Worm (Caenorhabditis elegans) whole organism, L3 larva: Measurements from ENCODE around the gene acr-12.

Experiments used
- aly-2 ChIP-seq: fragments of 150-350 bp; optimal IDR thresholded peaks from 2 replicates; lab custom pipeline; 2014; ENCODE audit warnings: missing biosample characterization, missing genetic modification characterization
- ama-1 ChIP-seq: fragments of 150-350 bp; optimal IDR thresholded peaks from 2 replicates; lab custom pipeline; 2018
- ceh-28 ChIP-seq: fragments of 150-350 bp; optimal IDR thresholded peaks from 2 replicates; lab custom pipeline; 2014; ENCODE audit warnings: missing biosample characterization, missing genetic modification reagents, missing genetic modification characterization
- ceh-82 ChIP-seq: fragments of 150-350 bp; optimal IDR thresholded peaks from 2 replicates; lab custom pipeline; 2014; ENCODE audit warnings: missing biosample characterization, missing genetic modification characterization
- ceh-9 ChIP-seq: sonication (generic microtip); optimal IDR thresholded peaks from 2 replicates; lab custom pipeline; 2018; ENCODE audit warnings: missing biosample characterization, missing genetic modification characterization
- daf-12 ChIP-seq: fragments of 150-350 bp; optimal IDR thresholded peaks from 2 replicates; lab custom pipeline; 2014; ENCODE audit warnings: missing biosample characterization, missing genetic modification reagents, missing genetic modification characterization
- egl-27 ChIP-seq: sonication (generic microtip); optimal IDR thresholded peaks from 4 replicates; lab custom pipeline; 2017; ENCODE audit warnings: missing biosample characterization, missing genetic modification reagents, missing genetic modification characterization
- egl-5 ChIP-seq: fragments of 150-350 bp; optimal IDR thresholded peaks from 2 replicates; lab custom pipeline; 2017; ENCODE audit warnings: missing biosample characterization, missing genetic modification reagents, missing genetic modification characterization, inconsistent platforms
- elt-1 ChIP-seq: fragments of 150-350 bp; optimal IDR thresholded peaks from 2 replicates; lab custom pipeline; 2014; ENCODE audit warnings: missing biosample characterization, missing genetic modification characterization
- elt-2 ChIP-seq: sonication (generic microtip); optimal IDR thresholded peaks from 2 replicates; lab custom pipeline; 2016; ENCODE audit warnings: missing genetic modification reagents, mild to moderate bottlenecking, missing genetic modification characterization, missing compliant biosample characterization
- elt-3 ChIP-seq, 3 experiments: fragments of 150-350 bp in 1 of 3; sonication (generic microtip) in 2 of 3; optimal IDR thresholded peaks; 2 replicates in 2 of 3; 4 replicates in 1 of 3; lab custom pipeline; 2014 to 2017; ENCODE audit warnings: missing biosample characterization in 3 of 3, missing genetic modification characterization in 3 of 3
- eor-1 ChIP-seq, 2 experiments: fragments of 150-350 bp; optimal IDR thresholded peaks; 2 replicates each; lab custom pipeline; 2014 to 2018; ENCODE audit warnings: missing biosample characterization in 2 of 2, missing genetic modification characterization in 2 of 2
- fkh-10 ChIP-seq: sonication (generic microtip); optimal IDR thresholded peaks from 2 replicates; lab custom pipeline; 2017; ENCODE audit warnings: missing biosample characterization, missing genetic modification reagents, missing genetic modification characterization
- fkh-2 ChIP-seq: fragments of 150-350 bp; optimal IDR thresholded peaks from 2 replicates; lab custom pipeline; 2014; ENCODE audit warnings: missing biosample characterization, missing genetic modification reagents, missing genetic modification characterization
- fos-1 ChIP-seq: fragments of 150-350 bp; optimal IDR thresholded peaks from 2 replicates; lab custom pipeline; 2014; ENCODE audit warnings: missing biosample characterization, missing genetic modification characterization
- hmg-11 ChIP-seq: sonication (generic microtip); optimal IDR thresholded peaks from 2 replicates; lab custom pipeline; 2016; ENCODE audit warnings: missing genetic modification characterization, missing compliant biosample characterization
- jun-1 ChIP-seq: fragments of 150-350 bp; optimal IDR thresholded peaks from 2 replicates; lab custom pipeline; 2014; ENCODE audit warnings: missing biosample characterization, missing genetic modification reagents, missing genetic modification characterization
- lin-15B ChIP-seq: fragments of 150-350 bp; optimal IDR thresholded peaks from 2 replicates; lab custom pipeline; 2014; ENCODE audit warnings: missing biosample characterization, missing genetic modification characterization
- mdl-1 ChIP-seq: fragments of 150-350 bp; optimal IDR thresholded peaks from 2 replicates; lab custom pipeline; 2014; ENCODE audit warnings: missing biosample characterization, missing genetic modification characterization
- mml-1 ChIP-seq: fragments of 150-350 bp; sonication (generic microtip); optimal IDR thresholded peaks from 3 replicates; lab custom pipeline; 2014; ENCODE audit warnings: missing biosample characterization, missing genetic modification characterization
- nfya-1 ChIP-seq: sonication (generic microtip); optimal IDR thresholded peaks from 2 replicates; lab custom pipeline; 2017; ENCODE audit warnings: missing genetic modification characterization, mild to moderate bottlenecking, missing compliant biosample characterization, antibody characterized with exemption, moderate library complexity; ENCODE audit not compliant: insufficient read depth
- nhr-11 ChIP-seq: fragments of 150-350 bp; optimal IDR thresholded peaks from 2 replicates; lab custom pipeline; 2014; ENCODE audit warnings: missing biosample characterization, missing genetic modification characterization
- nhr-12 ChIP-seq: fragments of 150-350 bp; optimal IDR thresholded peaks from 2 replicates; lab custom pipeline; 2014; ENCODE audit warnings: missing biosample characterization, missing genetic modification characterization
- nhr-23 ChIP-seq: fragments of 150-350 bp; optimal IDR thresholded peaks from 2 replicates; lab custom pipeline; 2014; ENCODE audit warnings: missing biosample characterization, missing genetic modification reagents, missing genetic modification characterization
- nhr-237 ChIP-seq: fragments of 150-350 bp; optimal IDR thresholded peaks from 2 replicates; lab custom pipeline; 2014; ENCODE audit warnings: missing biosample characterization, missing genetic modification characterization
- nhr-25 ChIP-seq: sonication (generic microtip); optimal IDR thresholded peaks from 2 replicates; lab custom pipeline; 2017; ENCODE audit warnings: missing biosample characterization, missing genetic modification characterization
- nhr-43 ChIP-seq: sonication (generic microtip); optimal IDR thresholded peaks from 2 replicates; lab custom pipeline; 2016; ENCODE audit warnings: mild to moderate bottlenecking, missing genetic modification characterization, missing compliant biosample characterization; ENCODE audit not compliant: poor library complexity, severe bottlenecking
- nhr-77 ChIP-seq: fragments of 150-350 bp; optimal IDR thresholded peaks from 2 replicates; lab custom pipeline; 2014; ENCODE audit warnings: missing biosample characterization, missing genetic modification characterization
- pha-4 ChIP-seq: fragments of 150-350 bp; optimal IDR thresholded peaks from 2 replicates; lab custom pipeline; 2014; ENCODE audit warnings: missing biosample characterization, missing genetic modification reagents, missing genetic modification characterization
- pqm-1 ChIP-seq: fragments of 150-350 bp; optimal IDR thresholded peaks from 2 replicates; lab custom pipeline; 2017; ENCODE audit warnings: missing biosample characterization, missing genetic modification characterization, inconsistent platforms
- sea-2 ChIP-seq: fragments of 150-350 bp; sonication (generic microtip); optimal IDR thresholded peaks from 4 replicates; lab custom pipeline; 2014; ENCODE audit warnings: missing biosample characterization, missing genetic modification reagents, missing genetic modification characterization
- skn-1 ChIP-seq: fragments of 150-350 bp; optimal IDR thresholded peaks from 2 replicates; lab custom pipeline; 2014; ENCODE audit warnings: missing biosample characterization, missing genetic modification characterization
- tbx-2 ChIP-seq: sonication (generic microtip); optimal IDR thresholded peaks from 2 replicates; lab custom pipeline; 2016; ENCODE audit warnings: mild to moderate bottlenecking, missing genetic modification characterization, missing compliant biosample characterization
- unc-39 ChIP-seq: sonication (generic microtip); optimal IDR thresholded peaks from 4 replicates; lab custom pipeline; 2017; ENCODE audit warnings: missing biosample characterization, missing genetic modification characterization
- unc-62 ChIP-seq: fragments of 150-350 bp; sonication (generic microtip); optimal IDR thresholded peaks from 4 replicates; lab custom pipeline; 2014; ENCODE audit warnings: missing biosample characterization, missing genetic modification reagents, missing genetic modification characterization
- zag-1 ChIP-seq: fragments of 150-350 bp; optimal IDR thresholded peaks from 2 replicates; lab custom pipeline; 2014; ENCODE audit warnings: missing biosample characterization, missing genetic modification characterization
- ztf-11 ChIP-seq: fragments of 150-350 bp; optimal IDR thresholded peaks from 2 replicates; lab custom pipeline; 2014; ENCODE audit warnings: missing biosample characterization, missing genetic modification characterization
- ztf-4 ChIP-seq: fragments of 150-350 bp; optimal IDR thresholded peaks from 2 replicates; lab custom pipeline; 2014; ENCODE audit warnings: missing biosample characterization, missing genetic modification characterization

Gene acr-12

DNA sequence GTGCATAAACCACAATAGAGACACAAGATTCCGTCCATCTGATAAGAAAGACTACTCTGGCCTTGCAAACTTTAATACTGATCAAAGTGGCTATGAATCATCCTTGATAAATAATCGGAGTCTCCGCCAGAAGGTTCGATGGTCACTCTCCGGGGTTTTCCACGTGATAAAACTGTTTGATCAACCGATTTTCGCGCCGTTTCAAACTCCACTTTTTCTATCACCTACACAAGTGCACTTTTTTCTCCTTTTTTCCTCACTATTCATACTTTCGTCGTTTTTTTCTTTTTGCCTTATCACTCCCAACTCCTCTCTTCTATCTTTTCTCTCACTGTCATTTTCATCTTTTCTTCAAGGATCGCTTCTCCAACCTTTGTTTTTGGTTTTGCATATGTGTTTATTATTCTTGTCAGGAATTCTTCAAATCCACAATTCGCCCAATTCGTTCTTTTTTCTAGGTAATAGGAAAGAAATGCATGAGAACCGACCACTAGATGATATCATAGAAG lies 4.0 kb upstream of the acr-12 start, which contains the start of gene F18H3.4:
TSS of gene F18H3.4 (plus strand) at position 459 of the 509 bp plus-strand sequence.
- no peak for TF ChIP-seq nhr-25 (tag; lab: Kevin White, UChicago)
- no peak for TF ChIP-seq daf-12 (tag; lab: Kevin White, UChicago)
- peak; percentile 19 for TF ChIP-seq nfya-1 (tag; lab: Kevin White, UChicago)
- no peak for TF ChIP-seq fkh-2 (tag; lab: Kevin White, UChicago)
- TF ChIP-seq elt-2 (tag; lab: Kevin White, UChicago): peak; percentile 98
- no peak for TF ChIP-seq ztf-4
- no peak for TF ChIP-seq zag-1 (tag; lab: Kevin White, UChicago)
- peak; percentile 29 for TF ChIP-seq nhr-43
- TF ChIP-seq pha-4 (tag; lab: Kevin White, UChicago): peak; percentile 65
- no peak for TF ChIP-seq mdl-1 (tag; lab: Kevin White, UChicago)
- TF ChIP-seq fos-1 (tag; lab: Kevin White, UChicago): peak; percentile 90
- TF ChIP-seq jun-1 (tag; lab: Kevin White, UChicago): peak; percentile 94
- peak in 1 of 3 experiments; percentile 27 for TF ChIP-seq elt-3 (tag; optimal IDR thresholded peaks at IDR 0.05; lab: Kevin White, UChicago)
- TF ChIP-seq ceh-28: peak; percentile 30
- TF ChIP-seq hmg-11 (tag; lab: Kevin White, UChicago): peak; percentile 20
- TF ChIP-seq egl-27 (tag; lab: Kevin White, UChicago): no peak
- TF ChIP-seq nhr-11 (tag; lab: Kevin White, UChicago): no peak
- no peak for TF ChIP-seq nhr-237 (tag; lab: Kevin White, UChicago)
- TF ChIP-seq egl-5 (tag; lab: Kevin White, UChicago): no peak
- no peak for TF ChIP-seq eor-1 (tag; optimal IDR thresholded peaks at IDR 0.05; lab: Kevin White, UChicago)
- TF ChIP-seq nhr-23 (tag; lab: Kevin White, UChicago): peak; percentile 34
- TF ChIP-seq nhr-12 (tag; lab: Kevin White, UChicago): no peak
- TF ChIP-seq pqm-1: peak; percentile 99
- TF ChIP-seq ceh-82 (tag; lab: Kevin White, UChicago): no peak
- TF ChIP-seq, all 47 proteins: peak for 11

DNA sequence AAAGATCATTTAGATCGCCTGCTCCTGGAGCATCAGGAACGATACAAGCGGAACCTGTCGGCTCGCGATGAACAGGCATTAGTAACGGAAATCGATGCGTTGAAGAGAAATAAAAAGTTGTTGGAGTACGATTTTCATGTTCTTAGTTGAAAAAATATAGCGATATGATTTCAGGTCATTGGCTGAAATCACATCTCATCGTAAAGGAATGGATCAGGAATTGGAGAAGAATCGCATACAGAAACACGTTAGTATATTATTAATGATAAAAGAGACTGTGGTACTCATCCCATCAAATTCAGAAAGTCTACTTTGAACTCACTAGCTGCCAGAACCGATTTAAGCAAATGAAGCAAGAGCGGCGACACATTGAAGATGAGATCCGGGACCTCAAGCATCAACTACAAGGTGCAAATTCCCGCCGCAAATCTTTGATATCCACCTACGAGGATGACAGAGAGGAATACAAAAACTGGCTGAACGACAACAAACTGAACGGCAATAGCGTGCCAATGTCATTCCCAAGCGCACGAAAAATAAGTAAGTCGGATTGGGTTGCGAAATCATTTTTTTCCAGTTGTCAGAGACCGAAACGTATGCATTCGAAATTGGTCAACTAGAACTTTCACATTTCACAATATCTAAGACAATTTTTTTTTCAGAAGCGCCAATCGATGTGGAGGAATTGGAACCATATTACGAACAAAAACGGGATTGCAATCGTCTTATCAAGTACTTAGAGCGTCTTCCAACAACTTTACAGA lies 2.5 kb upstream of the acr-12 start:
- TF ChIP-seq eor-1 (tag; optimal IDR thresholded peaks at IDR 0.05; lab: Kevin White, UChicago) (no peak), ama-1 (no peak), mml-1 (no peak), hmg-11 (tag; lab: Kevin White, UChicago) (no peak), ztf-11 (tag; lab: Kevin White, UChicago) (no peak), nhr-25 (tag; lab: Kevin White, UChicago) (no peak), fkh-10 (GFP tag; lab: Kevin White, UChicago) (no peak)
- TF ChIP-seq, all 47 proteins: peak for 0

DNA sequence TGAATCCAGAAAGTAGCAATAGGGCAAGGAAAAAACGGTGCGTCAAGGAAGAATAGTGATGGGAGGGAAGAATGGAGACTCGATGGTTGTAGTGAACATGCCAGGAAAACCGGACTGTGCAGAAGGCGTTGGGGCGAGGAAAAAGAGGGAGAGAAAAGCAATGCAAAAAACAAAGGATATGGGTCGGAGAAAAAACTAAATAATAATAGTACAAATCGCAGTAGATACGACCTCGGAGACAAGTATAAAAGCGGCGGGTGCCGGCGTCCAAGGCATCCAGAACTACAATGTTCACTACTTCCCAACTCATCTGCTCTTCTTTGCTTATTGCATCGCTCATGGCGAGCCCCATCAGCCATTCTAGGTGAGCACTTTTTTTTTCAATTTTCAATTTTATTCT lies 4.1 kb downstream of the acr-12 start, which contains the start of gene R01E6.5:
TSS of gene R01E6.5 (plus strand) at position 301 of the 400 bp plus-strand sequence.
- TF ChIP-seq elt-2 (tag; lab: Kevin White, UChicago) (no peak), elt-3 (tag; optimal IDR thresholded peaks at IDR 0.05; lab: Kevin White, UChicago) (no peak), jun-1 (tag; lab: Kevin White, UChicago) (no peak), elt-1 (no peak), ceh-28 (no peak), nhr-25 (tag; lab: Kevin White, UChicago) (no peak), mml-1 (no peak), sea-2 (no peak), egl-27 (tag; lab: Kevin White, UChicago) (no peak), mdl-1 (tag; lab: Kevin White, UChicago) (no peak), lin-15B (no peak), fkh-2 (tag; lab: Kevin White, UChicago) (no peak), aly-2 (tag; lab: Kevin White, UChicago) (no peak), tbx-2 (tag; lab: Kevin White, UChicago) (no peak), nhr-77 (tag; lab: Kevin White, UChicago) (no peak), eor-1 (tag; optimal IDR thresholded peaks at IDR 0.05; lab: Kevin White, UChicago) (no peak)

DNA sequence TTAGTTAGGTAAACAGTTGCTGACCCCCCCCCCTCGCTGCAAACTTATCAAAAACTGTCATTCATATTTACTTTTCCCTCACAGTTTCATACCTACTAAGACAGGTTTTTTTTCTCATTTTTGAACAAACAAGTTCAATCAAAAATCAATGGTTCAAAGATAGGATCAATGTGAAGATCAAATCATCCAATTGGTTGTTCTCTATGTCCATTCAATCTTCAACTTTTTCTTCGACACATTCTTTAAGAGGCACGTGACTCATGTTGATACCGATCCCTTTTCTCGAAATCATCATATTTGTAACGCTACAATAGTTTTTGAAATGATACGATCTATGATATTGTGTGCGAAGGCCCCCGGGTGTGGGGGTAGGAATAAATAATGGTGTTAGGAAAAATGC lies 7.0 kb downstream of the acr-12 start:
- no peak for TF ChIP-seq fos-1 (tag; lab: Kevin White, UChicago)
- no peak for TF ChIP-seq zag-1 (tag; lab: Kevin White, UChicago)
- TF ChIP-seq nhr-25 (tag; lab: Kevin White, UChicago): peak; percentile 70
- no peak for TF ChIP-seq unc-62
- peak; percentile 72 for TF ChIP-seq nhr-43
- peak; percentile 70 for TF ChIP-seq nhr-23 (tag; lab: Kevin White, UChicago)
- no peak for TF ChIP-seq mdl-1 (tag; lab: Kevin White, UChicago)
- peak; percentile 40 for TF ChIP-seq pha-4 (tag; lab: Kevin White, UChicago)
- no peak for TF ChIP-seq skn-1 (tag; lab: Kevin White, UChicago)
- TF ChIP-seq sea-2: no peak
- TF ChIP-seq elt-3 (tag; optimal IDR thresholded peaks at IDR 0.05; lab: Kevin White, UChicago): peak; percentile 45 to 62 (median 46)
- peak; percentile 6 for TF ChIP-seq elt-2 (tag; lab: Kevin White, UChicago)
- peak; percentile 97 for TF ChIP-seq elt-1
- no peak for TF ChIP-seq ceh-9 (tag; lab: Kevin White, UChicago)
- TF ChIP-seq hmg-11 (tag; lab: Kevin White, UChicago): no peak
- no peak for TF ChIP-seq unc-39 (tag; lab: Kevin White, UChicago)
- TF ChIP-seq ceh-28: peak; percentile 21
- TF ChIP-seq jun-1 (tag; lab: Kevin White, UChicago): peak; percentile 46
